Fruit fly (Drosophila melanogaster) whole organism, prepupa: Measurements from ENCODE around the gene CG12589.
A peak's percentile ranks its signal among the peaks of the same experiment; 100 is the strongest.

ENCODE experiments used
- Blimp-1 ChIP-seq: fragments of 200-800 bp; sonication (Bioruptor generic); optimal IDR thresholded peaks from 3 replicates; lab custom pipeline; 2017; ENCODE audit warnings: missing biosample characterization, missing genetic modification characterization, mild to moderate bottlenecking, moderate library complexity, missing genetic modification reagents
- CG10631 ChIP-seq: fragments of 200-800 bp; sonication (Bioruptor generic); optimal IDR thresholded peaks from 2 replicates; lab custom pipeline; 2016; ENCODE audit warnings: missing biosample characterization, missing genetic modification characterization
- CG11294 ChIP-seq: fragments of 200-800 bp; sonication (Bioruptor generic); IDR thresholded peaks from 2 replicates; pipeline ENCODE4 v1.3.6; 2022; ENCODE audit warnings: missing biosample characterization, missing genetic modification characterization
- CG11762 ChIP-seq: fragments of 200-800 bp; sonication (Bioruptor generic); optimal IDR thresholded peaks from 3 replicates; lab custom pipeline; 2016; ENCODE audit warnings: missing biosample characterization, missing genetic modification characterization; ENCODE audit not compliant: insufficient read depth
- CG15336 ChIP-seq: fragments of 200-800 bp; sonication (Bioruptor generic); IDR thresholded peaks from 2 replicates; pipeline ENCODE4 v1.3.6; 2022; ENCODE audit warnings: missing biosample characterization, missing genetic modification characterization
- CG1621 ChIP-seq: fragments of 200-800 bp; sonication (Bioruptor generic); optimal IDR thresholded peaks from 3 replicates; lab custom pipeline; 2018; ENCODE audit warnings: missing biosample characterization, mild to moderate bottlenecking, missing genetic modification characterization
- CG16779 ChIP-seq: fragments of 200-800 bp; sonication (Bioruptor generic); optimal IDR thresholded peaks from 3 replicates; lab custom pipeline; 2017; ENCODE audit warnings: missing biosample characterization, mild to moderate bottlenecking, missing genetic modification characterization
- CG32006 ChIP-seq: fragments of 200-800 bp; sonication (Bioruptor generic); optimal IDR thresholded peaks from 3 replicates; lab custom pipeline; 2017; ENCODE audit warnings: missing biosample characterization, mild to moderate bottlenecking, missing genetic modification characterization
- CG4318 ChIP-seq: fragments of 200-800 bp; sonication (Bioruptor generic); optimal IDR thresholded peaks from 3 replicates; lab custom pipeline; 2017; ENCODE audit warnings: missing biosample characterization, mild to moderate bottlenecking, missing genetic modification characterization
- CG6276 ChIP-seq: fragments of 200-800 bp; sonication (Bioruptor generic); optimal IDR thresholded peaks from 2 replicates; lab custom pipeline; 2017; ENCODE audit warnings: missing biosample characterization, mild to moderate bottlenecking, missing genetic modification characterization
- CG6792 ChIP-seq: fragments of 200-800 bp; sonication (Bioruptor generic); optimal IDR thresholded peaks from 3 replicates; lab custom pipeline; 2016; ENCODE audit warnings: missing biosample characterization, missing genetic modification characterization
- CG6808 ChIP-seq: fragments of 200-800 bp; sonication (Bioruptor generic); optimal IDR thresholded peaks from 3 replicates; lab custom pipeline; 2017; ENCODE audit warnings: missing biosample characterization, missing genetic modification characterization, mild to moderate bottlenecking, moderate library complexity, missing genetic modification reagents
- CG6854 ChIP-seq: fragments of 200-800 bp; sonication (Bioruptor generic); optimal IDR thresholded peaks from 2 replicates; lab custom pipeline; 2017; ENCODE audit warnings: missing biosample characterization, mild to moderate bottlenecking, missing genetic modification characterization
- CG7368 ChIP-seq: fragments of 200-800 bp; sonication (Bioruptor generic); optimal IDR thresholded peaks from 3 replicates; lab custom pipeline; 2016; ENCODE audit warnings: missing biosample characterization, missing genetic modification characterization
- CG8632 ChIP-seq: fragments of 200-800 bp; sonication (Bioruptor generic); optimal IDR thresholded peaks from 3 replicates; lab custom pipeline; 2016; ENCODE audit warnings: missing biosample characterization, missing genetic modification characterization
- Eip75B ChIP-seq: fragments of 200-800 bp; sonication (Bioruptor generic); optimal IDR thresholded peaks from 3 replicates; lab custom pipeline; 2016; ENCODE audit warnings: missing biosample characterization, missing genetic modification characterization
- Eip78C ChIP-seq: fragments of 200-800 bp; sonication (Bioruptor generic); peaks from one replicate; lab custom pipeline; 2016; ENCODE audit warnings: missing biosample characterization, missing genetic modification characterization
- Eip93F ChIP-seq: fragments of 200-800 bp; sonication (Bioruptor generic); optimal IDR thresholded peaks from 2 replicates; lab custom pipeline; 2016; ENCODE audit warnings: missing biosample characterization, mild to moderate bottlenecking, missing genetic modification characterization
- Ets21C ChIP-seq: fragments of 200-800 bp; sonication (Bioruptor generic); optimal IDR thresholded peaks from 3 replicates; lab custom pipeline; 2016; ENCODE audit warnings: missing biosample characterization, missing genetic modification characterization
- Ets96B ChIP-seq: fragments of 200-800 bp; optimal IDR thresholded peaks from 2 replicates; lab custom pipeline; 2019; ENCODE audit warnings: missing biosample characterization, mild to moderate bottlenecking, missing genetic modification characterization, moderate library complexity
- Gug ChIP-seq: fragments of 200-800 bp; sonication (Bioruptor generic); IDR thresholded peaks from 2 replicates; pipeline ENCODE4 v1.3.6; 2022; ENCODE audit warnings: missing biosample characterization, missing genetic modification characterization
- Hr38 ChIP-seq: sonication (Bioruptor generic); optimal IDR thresholded peaks from 2 replicates; lab custom pipeline; 2016; ENCODE audit warnings: missing biosample characterization, missing genetic modification characterization
- Hr4 ChIP-seq: fragments of 200-800 bp; sonication (Bioruptor generic); optimal IDR thresholded peaks from 3 replicates; lab custom pipeline; 2016; ENCODE audit warnings: missing biosample characterization, missing genetic modification characterization
- Lpt ChIP-seq: fragments of 200-800 bp; sonication (Bioruptor generic); optimal IDR thresholded peaks from 3 replicates; lab custom pipeline; 2016; ENCODE audit warnings: missing biosample characterization, missing genetic modification characterization
- Met ChIP-seq: fragments of 200-800 bp; sonication (Bioruptor generic); optimal IDR thresholded peaks from 3 replicates; lab custom pipeline; 2016; ENCODE audit warnings: missing biosample characterization, missing genetic modification characterization
- OdsH ChIP-seq: fragments of 200-800 bp; sonication (Bioruptor generic); optimal IDR thresholded peaks from 3 replicates; lab custom pipeline; 2016; ENCODE audit warnings: missing biosample characterization, missing genetic modification characterization
- Smox ChIP-seq: fragments of 200-800 bp; sonication (Bioruptor generic); optimal IDR thresholded peaks from 3 replicates; lab custom pipeline; 2016; ENCODE audit warnings: missing biosample characterization, missing genetic modification characterization
- Sox102F ChIP-seq: fragments of 200-800 bp; sonication (Bioruptor generic); optimal IDR thresholded peaks from 2 replicates; lab custom pipeline; 2016; ENCODE audit warnings: missing biosample characterization, mild to moderate bottlenecking, missing genetic modification characterization
- Sox15 ChIP-seq: fragments of 200-800 bp; sonication (Bioruptor generic); optimal IDR thresholded peaks from 3 replicates; lab custom pipeline; 2016; ENCODE audit warnings: missing biosample characterization, missing genetic modification characterization
- achi ChIP-seq: fragments of 200-800 bp; sonication (Bioruptor generic); optimal IDR thresholded peaks from 3 replicates; lab custom pipeline; 2016; ENCODE audit warnings: missing biosample characterization, missing genetic modification characterization
- acj6 ChIP-seq: fragments of 200-800 bp; sonication (Bioruptor generic); optimal IDR thresholded peaks from 3 replicates; lab custom pipeline; 2016; ENCODE audit warnings: missing biosample characterization, missing genetic modification characterization
- cyc ChIP-seq: fragments of 200-800 bp; sonication (Bioruptor generic); optimal IDR thresholded peaks from 3 replicates; lab custom pipeline; 2016; ENCODE audit warnings: missing biosample characterization, missing genetic modification characterization
- dsx ChIP-seq: fragments of 200-800 bp; optimal IDR thresholded peaks from 3 replicates; lab custom pipeline; 2019; ENCODE audit warnings: missing biosample characterization, mild to moderate bottlenecking, missing genetic modification characterization, moderate library complexity; ENCODE audit not compliant: poor library complexity, severe bottlenecking
- esn ChIP-seq: fragments of 200-800 bp; sonication (Bioruptor generic); optimal IDR thresholded peaks from 2 replicates; lab custom pipeline; 2016; ENCODE audit warnings: missing biosample characterization, mild to moderate bottlenecking, missing genetic modification characterization, moderate library complexity
- fd59A ChIP-seq: fragments of 200-800 bp; sonication (Bioruptor generic); optimal IDR thresholded peaks from 2 replicates; lab custom pipeline; 2017; ENCODE audit warnings: missing biosample characterization, mild to moderate bottlenecking, missing genetic modification characterization, missing genetic modification reagents
- fd85E ChIP-seq: fragments of 200-800 bp; sonication (Bioruptor generic); optimal IDR thresholded peaks from 3 replicates; lab custom pipeline; 2016; ENCODE audit warnings: missing biosample characterization, missing genetic modification characterization
- fkh ChIP-seq: fragments of 200-800 bp; sonication (Bioruptor generic); optimal IDR thresholded peaks from 3 replicates; lab custom pipeline; 2017; ENCODE audit warnings: missing biosample characterization, mild to moderate bottlenecking, missing genetic modification characterization, moderate library complexity
- lz ChIP-seq: fragments of 200-800 bp; sonication (Bioruptor generic); optimal IDR thresholded peaks from 3 replicates; lab custom pipeline; 2016; ENCODE audit warnings: missing biosample characterization, missing genetic modification characterization
- net ChIP-seq: fragments of 200-800 bp; sonication (Bioruptor generic); optimal IDR thresholded peaks from 3 replicates; lab custom pipeline; 2016; ENCODE audit warnings: missing biosample characterization, missing genetic modification characterization
- pdm3 ChIP-seq: fragments of 200-800 bp; sonication (Bioruptor generic); optimal IDR thresholded peaks from 3 replicates; lab custom pipeline; 2016; ENCODE audit warnings: missing biosample characterization, missing genetic modification characterization
- salr ChIP-seq, 2 experiments: fragments of 200-800 bp; sonication (Bioruptor generic); optimal IDR thresholded peaks; 3 replicates each; lab custom pipeline; 2016 to 2018; ENCODE audit warnings: missing biosample characterization in 2 of 2, missing genetic modification characterization in 2 of 2, mild to moderate bottlenecking in 1 of 2
- spab ChIP-seq: fragments of 200-800 bp; sonication (Bioruptor generic); optimal IDR thresholded peaks from 2 replicates; lab custom pipeline; 2017; ENCODE audit warnings: missing biosample characterization, mild to moderate bottlenecking, missing genetic modification characterization, missing genetic modification reagents
- ss ChIP-seq, 2 experiments: fragments of 200-800 bp; sonication (Bioruptor generic); optimal IDR thresholded peaks; 2 replicates in 1 of 2; 3 replicates in 1 of 2; lab custom pipeline; 2017 to 2018; ENCODE audit warnings: mild to moderate bottlenecking in 2 of 2, missing biosample characterization in 2 of 2, missing genetic modification characterization in 2 of 2, moderate library complexity in 1 of 2
- svp ChIP-seq: fragments of 200-800 bp; sonication (Bioruptor generic); peaks from one replicate; lab custom pipeline; 2016; ENCODE audit warnings: missing biosample characterization, missing genetic modification characterization
- topi ChIP-seq: fragments of 200-800 bp; sonication (Bioruptor generic); optimal IDR thresholded peaks from 3 replicates; lab custom pipeline; 2016; ENCODE audit warnings: missing biosample characterization, missing genetic modification characterization

The CG12589 gene

DNA sequence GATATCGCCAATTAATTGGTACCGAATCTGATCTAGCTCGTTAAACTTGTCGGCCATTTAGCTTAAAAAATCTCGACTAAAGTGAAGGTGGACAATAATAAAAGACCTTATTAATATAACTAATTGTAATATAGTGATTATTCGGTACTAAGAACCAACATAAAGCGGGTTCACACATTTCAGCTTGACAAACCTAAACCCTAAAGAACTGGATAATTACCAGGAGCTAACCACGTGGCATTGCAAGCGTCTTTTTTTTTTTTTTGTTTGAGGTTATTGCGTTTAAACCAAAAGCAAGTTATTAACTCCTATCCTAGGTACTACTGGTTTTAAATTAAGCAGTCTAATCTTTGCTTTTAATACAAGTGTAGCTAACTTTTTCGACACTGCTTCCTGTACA, 20.5 kb upstream of the CG12589 start, which contains the start of gene CG12590:
TSS of gene CG12590 (plus strand) at position 301 of the 400 bp plus-strand sequence.
- TF ChIP-seq Sox15 = no peak
- no peak for TF ChIP-seq Ets96B (tag; lab: Kevin White, UChicago)
- TF ChIP-seq Eip78C (GFP tag; lab: Kevin White, UChicago) = no peak
- no peak for TF ChIP-seq spab (GFP tag; lab: Kevin White, UChicago)
- no peak for TF ChIP-seq CG15336
- no peak for TF ChIP-seq CG8632 (GFP tag; lab: Kevin White, UChicago)
- no peak for TF ChIP-seq acj6 (GFP tag; lab: Kevin White, UChicago)
- no peak for TF ChIP-seq Eip75B (GFP tag; lab: Kevin White, UChicago)
- TF ChIP-seq Smox (GFP tag; lab: Kevin White, UChicago) = no peak
- TF ChIP-seq fd85E (GFP tag; lab: Kevin White, UChicago) = no peak

DNA sequence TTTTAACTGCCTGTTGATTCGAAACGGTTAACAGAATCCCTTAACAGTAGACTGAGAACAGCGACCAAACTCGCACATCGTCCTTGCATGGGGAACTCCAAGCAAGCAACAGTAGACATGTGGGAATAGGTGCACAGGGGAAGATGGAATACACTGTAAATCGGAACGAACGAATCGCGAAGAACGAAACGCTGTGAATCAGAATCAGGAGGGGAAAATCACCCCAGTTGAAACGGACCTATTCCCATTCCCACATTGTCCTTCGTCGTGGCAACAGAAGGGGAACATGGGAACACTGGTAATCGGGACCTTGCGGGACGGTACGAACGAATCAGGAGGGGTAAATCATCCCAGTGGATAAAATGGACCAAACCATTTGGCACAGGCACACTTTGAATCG, 11.7 kb upstream of the CG12589 start, which contains the start of gene dpr16:
TSS of gene dpr16 (plus strand) at position 386 of the 400 bp plus-strand sequence.
- peak; percentile 16 for TF ChIP-seq Eip78C (GFP tag; lab: Kevin White, UChicago)
- TF ChIP-seq CG8632 (GFP tag; lab: Kevin White, UChicago) = no peak
- no peak for TF ChIP-seq salr (GFP tag; optimal IDR thresholded peaks at IDR 0.05; lab: Kevin White, UChicago)
- peak; percentile 5 for TF ChIP-seq dsx (GFP tag; lab: Kevin White, UChicago)
- no peak for TF ChIP-seq fkh (GFP tag; lab: Kevin White, UChicago)
- no peak for TF ChIP-seq Lpt (GFP tag; lab: Kevin White, UChicago)

- TF ChIP-seq svp (peak; percentile 87), Gug (GFP tag; lab: Robert Waterston, UW) (peak; percentile 63), CG6808 (GFP tag; lab: Kevin White, UChicago) (peak; percentile 54), CG11294 (GFP tag; lab: Robert Waterston, UW) (peak; percentile 47; the same call in 1 of the 2 replicates), net (GFP tag; lab: Kevin White, UChicago) (peak; percentile 50), fd59A (GFP tag; lab: Kevin White, UChicago) (peak; percentile 5), CG11762 (GFP tag; lab: Kevin White, UChicago) (peak; percentile 46), achi (GFP tag; lab: Kevin White, UChicago) (peak; percentile 69), topi (peak; percentile 72), CG6854 (GFP tag; lab: Kevin White, UChicago) (no peak), CG10631 (GFP tag; lab: Kevin White, UChicago) (peak; percentile 72), esn (GFP tag; lab: Kevin White, UChicago) (peak; percentile 77), Ets96B (tag; lab: Kevin White, UChicago) (peak; percentile 64), CG4318 (GFP tag; lab: Kevin White, UChicago) (peak; percentile 46), fd85E (GFP tag; lab: Kevin White, UChicago) (no peak), CG6276 (GFP tag; lab: Kevin White, UChicago) (peak; percentile 59), lz (GFP tag; lab: Kevin White, UChicago) (peak; percentile 75), CG8632 (GFP tag; lab: Kevin White, UChicago) (peak; percentile 42), CG32006 (peak; percentile 80), CG6792 (peak; percentile 38), Hr38 (no peak), CG7368 (GFP tag; lab: Kevin White, UChicago) (peak; percentile 35), CG15336 (peak; percentile 71), Sox15 (peak; percentile 29), CG16779 (tag; lab: Kevin White, UChicago) (peak; percentile 15), Eip93F (GFP tag; lab: Kevin White, UChicago) (no peak), salr (GFP tag; optimal IDR thresholded peaks at IDR 0.05; lab: Kevin White, UChicago) (peak; percentile 26 to 48), Hr4 (GFP tag; lab: Kevin White, UChicago) (peak; percentile 78), CG1621 (tag; lab: Kevin White, UChicago) (peak; percentile 42), Sox102F (peak; percentile 68), OdsH (GFP tag; lab: Kevin White, UChicago) (peak; percentile 73), spab (GFP tag; lab: Kevin White, UChicago) (peak; percentile 8), Blimp-1 (GFP tag; lab: Kevin White, UChicago) (peak; percentile 17), acj6 (GFP tag; lab: Kevin White, UChicago) (peak; percentile 72), Ets21C (GFP tag; lab: Kevin White, UChicago) (peak; percentile 52), cyc (GFP tag; lab: Kevin White, UChicago) (peak; percentile 55), ss (GFP tag; optimal IDR thresholded peaks at IDR 0.05; lab: Kevin White, UChicago) (peak in 1 of 2 experiments; percentile 47), Met (GFP tag; lab: Kevin White, UChicago) (peak; percentile 74), pdm3 (GFP tag; lab: Kevin White, UChicago) (peak; percentile 70)
Measured at dm6 chr3R:5127790-5128243, 11.0 kb downstream of the CG12589 start, which contains the start of gene RabGGTa. RabGGTa (plus strand) TSS chr3R:5128087.
